Worm (Caenorhabditis elegans): ENCODE results near the gene C33F10.4.

C33F10.4 gene

ce11 chrII:4795461-4795860, at the start of gene C33F10.4:
TSS of gene C33F10.4 (plus strand) at chrII:4795761.
- TF ChIP-seq F10E7.11 (tag; optimal IDR thresholded peaks at IDR 0.05) = no peak

ce11 chrII:4747063-4747462, 48.5 kb upstream of the C33F10.4 start:
- no peak for TF ChIP-seq ZK185.1 (tag; optimal IDR thresholded peaks at IDR 0.05; ENCODE audit: poor library complexity, severe bottlenecking)
- TF ChIP-seq egl-44 (GFP tag; IDR thresholded peaks at IDR 0.05) = no peak
- TF ChIP-seq mcd-1 (GFP tag; IDR thresholded peaks at IDR 0.05) = no peak

- TF ChIP-seq fkh-3 (tag; optimal IDR thresholded peaks at IDR 0.05) (no peak), cebp-2 (GFP tag; IDR thresholded peaks at IDR 0.05) (no peak), F52B5.7 (tag; optimal IDR thresholded peaks at IDR 0.05) (no peak), attf-6 (GFP tag; IDR thresholded peaks at IDR 0.05) (no peak), T26A5.8 (tag; optimal IDR thresholded peaks at IDR 0.05) (no peak), let-526 (GFP tag; IDR thresholded peaks at IDR 0.05) (no peak), ama-1 (optimal IDR thresholded peaks at IDR 0.05) (no peak), ama-1 (GFP tag; optimal IDR thresholded peaks at IDR 0.05) (no peak), madf-10 (tag; optimal IDR thresholded peaks at IDR 0.05) (no peak), Y53G8AR.9 (GFP tag; conservative IDR thresholded peaks at IDR 0.05) (no peak), hlh-12 (tag; optimal IDR thresholded peaks at IDR 0.05) (no peak), rpc-1 (optimal IDR thresholded peaks at IDR 0.05) (no peak), rpc-1 (tag; optimal IDR thresholded peaks at IDR 0.05) (no peak), repo-1 (tag; optimal IDR thresholded peaks at IDR 0.05) (no peak), B0019.2 (GFP tag; conservative IDR thresholded peaks at IDR 0.05) (no peak)
Measured at ce11 chrII:4747697-4748096, 47.9 kb upstream of the C33F10.4 start.

- TF ChIP-seq D2030.7 (GFP tag; IDR thresholded peaks at IDR 0.05) (no peak), ztf-26 (tag; optimal IDR thresholded peaks at IDR 0.05) (peak; percentile 55), somi-1 (GFP tag; optimal IDR thresholded peaks at IDR 0.05) (peak; percentile 35), ztf-28 (GFP tag; IDR thresholded peaks at IDR 0.05) (no peak), lin-40 (tag; optimal IDR thresholded peaks at IDR 0.05) (peak; percentile 22), C06A6.2 (GFP tag; conservative IDR thresholded peaks at IDR 0.05) (no peak), nhr-179 (tag; optimal IDR thresholded peaks at IDR 0.05) (no peak), hsf-1 (GFP tag; IDR thresholded peaks at IDR 0.05) (peak; percentile 77)
Measured at ce11 chrII:4748374-4748773, 47.2 kb upstream of the C33F10.4 start.

- no peak for TF ChIP-seq nhr-90 (tag; optimal IDR thresholded peaks at IDR 0.05)
- no peak for TF ChIP-seq ztf-22 (GFP tag; optimal IDR thresholded peaks at IDR 0.05)
- TF ChIP-seq madf-3 (GFP tag; IDR thresholded peaks at IDR 0.05) = no peak
- no peak for TF ChIP-seq rpc-1 (optimal IDR thresholded peaks at IDR 0.05)
- TF ChIP-seq rpc-1 (tag; optimal IDR thresholded peaks at IDR 0.05) = no peak
Measured at ce11 chrII:4749581-4749980, 46.0 kb upstream of the C33F10.4 start, which contains the start of gene F41C3.2. TSS of gene F41C3.2 (plus strand) at chrII:4749968.

- TF ChIP-seq somi-1 (GFP tag; optimal IDR thresholded peaks at IDR 0.05) = no peak
- no peak for TF ChIP-seq ekl-4 (GFP tag; IDR thresholded peaks at IDR 0.05)
- no peak for TF ChIP-seq lin-40 (tag; optimal IDR thresholded peaks at IDR 0.05)
- TF ChIP-seq unc-62 (GFP tag; optimal IDR thresholded peaks at IDR 0.05) = no peak
- TF ChIP-seq rpc-1 (optimal IDR thresholded peaks at IDR 0.05) = no peak
- no peak for TF ChIP-seq rpc-1 (tag; optimal IDR thresholded peaks at IDR 0.05)
- TF ChIP-seq mel-28 (tag; optimal IDR thresholded peaks at IDR 0.05; ENCODE audit: borderline replicate concordance) = no peak
- TF ChIP-seq attf-6 (GFP tag; IDR thresholded peaks at IDR 0.05) = no peak
- no peak for TF ChIP-seq cebp-1 (GFP tag; IDR thresholded peaks at IDR 0.05)
- no peak for TF ChIP-seq cebp-1 (tag; optimal IDR thresholded peaks at IDR 0.05)
- TF ChIP-seq him-1 (tag; optimal IDR thresholded peaks at IDR 0.05) = no peak
- no peak for TF ChIP-seq F10E7.11 (tag; optimal IDR thresholded peaks at IDR 0.05)
- no peak for TF ChIP-seq ceh-40 (GFP tag; IDR thresholded peaks at IDR 0.05)
- TF ChIP-seq snpc-3.4 (tag; optimal IDR thresholded peaks at IDR 0.05) = no peak
- TF ChIP-seq madf-8 (GFP tag; conservative IDR thresholded peaks at IDR 0.05) = no peak
- no peak for TF ChIP-seq ets-4 (GFP tag; optimal IDR thresholded peaks at IDR 0.05)
- TF ChIP-seq nhr-120 (GFP tag; IDR thresholded peaks at IDR 0.05) = no peak
Measured at ce11 chrII:4752257-4752728, 43.3 kb upstream of the C33F10.4 start, which contains the start of gene F41C3.1. TSS of gene F41C3.1 (plus strand) at chrII:4752307.
